Fruit fly (Drosophila melanogaster) whole organism, prepupa: ENCODE data around the gene CG3323.

Experiments
- Blimp-1 ChIP-seq: fragments of 200-800 bp; sonication (Bioruptor generic); optimal IDR thresholded peaks from 3 replicates; lab custom pipeline; 2017; ENCODE audit warnings: missing biosample characterization, missing genetic modification characterization, mild to moderate bottlenecking, moderate library complexity, missing genetic modification reagents
- CG10631 ChIP-seq: fragments of 200-800 bp; sonication (Bioruptor generic); optimal IDR thresholded peaks from 2 replicates; lab custom pipeline; 2016; ENCODE audit warnings: missing biosample characterization, missing genetic modification characterization
- CG10669 ChIP-seq: fragments of 200-800 bp; sonication (Bioruptor generic); optimal IDR thresholded peaks from 3 replicates; lab custom pipeline; 2018; ENCODE audit warnings: missing biosample characterization, mild to moderate bottlenecking, missing genetic modification characterization, moderate library complexity
- CG11294 ChIP-seq: fragments of 200-800 bp; sonication (Bioruptor generic); IDR thresholded peaks from 2 replicates; pipeline ENCODE4 v1.3.6; 2022; ENCODE audit warnings: missing biosample characterization, missing genetic modification characterization
- CG11902 ChIP-seq: fragments of 200-800 bp; sonication (Bioruptor generic); optimal IDR thresholded peaks from 3 replicates; lab custom pipeline; 2016; ENCODE audit warnings: missing biosample characterization, missing genetic modification characterization
- CG3032 ChIP-seq: fragments of 200-800 bp; optimal IDR thresholded peaks from 2 replicates; lab custom pipeline; 2019; ENCODE audit warnings: missing biosample characterization, mild to moderate bottlenecking, missing genetic modification characterization, moderate library complexity
- CG31627 ChIP-seq: fragments of 200-800 bp; sonication (Bioruptor generic); optimal IDR thresholded peaks from 3 replicates; lab custom pipeline; 2016; ENCODE audit warnings: missing biosample characterization, missing genetic modification characterization
- CG34406 ChIP-seq: fragments of 200-800 bp; sonication (Bioruptor generic); optimal IDR thresholded peaks from 3 replicates; lab custom pipeline; 2016; ENCODE audit warnings: missing biosample characterization, missing genetic modification characterization
- CG3919 ChIP-seq: fragments of 200-800 bp; sonication (Bioruptor generic); optimal IDR thresholded peaks from 3 replicates; lab custom pipeline; 2016; ENCODE audit warnings: missing biosample characterization, missing genetic modification characterization
- CG6792 ChIP-seq: fragments of 200-800 bp; sonication (Bioruptor generic); optimal IDR thresholded peaks from 3 replicates; lab custom pipeline; 2016; ENCODE audit warnings: missing biosample characterization, missing genetic modification characterization
- CG6854 ChIP-seq: fragments of 200-800 bp; sonication (Bioruptor generic); optimal IDR thresholded peaks from 2 replicates; lab custom pipeline; 2017; ENCODE audit warnings: missing biosample characterization, mild to moderate bottlenecking, missing genetic modification characterization
- CG7368 ChIP-seq: fragments of 200-800 bp; sonication (Bioruptor generic); optimal IDR thresholded peaks from 3 replicates; lab custom pipeline; 2016; ENCODE audit warnings: missing biosample characterization, missing genetic modification characterization
- CG8119 ChIP-seq: fragments of 200-800 bp; sonication (Bioruptor generic); IDR thresholded peaks from 3 replicates; pipeline ENCODE4 v1.3.6; 2022; ENCODE audit warnings: missing biosample characterization, missing genetic modification characterization
- CG8319 ChIP-seq: fragments of 200-800 bp; sonication (Bioruptor generic); optimal IDR thresholded peaks from 3 replicates; lab custom pipeline; 2016; ENCODE audit warnings: missing biosample characterization, missing genetic modification characterization
- Eip75B ChIP-seq: fragments of 200-800 bp; sonication (Bioruptor generic); optimal IDR thresholded peaks from 3 replicates; lab custom pipeline; 2016; ENCODE audit warnings: missing biosample characterization, missing genetic modification characterization
- Eip78C ChIP-seq: fragments of 200-800 bp; sonication (Bioruptor generic); peaks from one replicate; lab custom pipeline; 2016; ENCODE audit warnings: missing biosample characterization, missing genetic modification characterization
- Eip93F ChIP-seq: fragments of 200-800 bp; sonication (Bioruptor generic); optimal IDR thresholded peaks from 2 replicates; lab custom pipeline; 2016; ENCODE audit warnings: missing biosample characterization, mild to moderate bottlenecking, missing genetic modification characterization
- Ets21C ChIP-seq: fragments of 200-800 bp; sonication (Bioruptor generic); optimal IDR thresholded peaks from 3 replicates; lab custom pipeline; 2016; ENCODE audit warnings: missing biosample characterization, missing genetic modification characterization
- Gug ChIP-seq: fragments of 200-800 bp; sonication (Bioruptor generic); IDR thresholded peaks from 2 replicates; pipeline ENCODE4 v1.3.6; 2022; ENCODE audit warnings: missing biosample characterization, missing genetic modification characterization
- Hr38 ChIP-seq: sonication (Bioruptor generic); optimal IDR thresholded peaks from 2 replicates; lab custom pipeline; 2016; ENCODE audit warnings: missing biosample characterization, missing genetic modification characterization
- Hr39 ChIP-seq: fragments of 200-800 bp; sonication (Bioruptor generic); optimal IDR thresholded peaks from 2 replicates; lab custom pipeline; 2016; ENCODE audit warnings: missing biosample characterization, missing genetic modification characterization
- Hr4 ChIP-seq: fragments of 200-800 bp; sonication (Bioruptor generic); optimal IDR thresholded peaks from 3 replicates; lab custom pipeline; 2016; ENCODE audit warnings: missing biosample characterization, missing genetic modification characterization
- Lpt ChIP-seq: fragments of 200-800 bp; sonication (Bioruptor generic); optimal IDR thresholded peaks from 3 replicates; lab custom pipeline; 2016; ENCODE audit warnings: missing biosample characterization, missing genetic modification characterization
- Met ChIP-seq: fragments of 200-800 bp; sonication (Bioruptor generic); optimal IDR thresholded peaks from 3 replicates; lab custom pipeline; 2016; ENCODE audit warnings: missing biosample characterization, missing genetic modification characterization
- OdsH ChIP-seq: fragments of 200-800 bp; sonication (Bioruptor generic); optimal IDR thresholded peaks from 3 replicates; lab custom pipeline; 2016; ENCODE audit warnings: missing biosample characterization, missing genetic modification characterization
- Smox ChIP-seq: fragments of 200-800 bp; sonication (Bioruptor generic); optimal IDR thresholded peaks from 3 replicates; lab custom pipeline; 2016; ENCODE audit warnings: missing biosample characterization, missing genetic modification characterization
- Sox14 ChIP-seq: fragments of 200-800 bp; sonication (Bioruptor generic); optimal IDR thresholded peaks from 3 replicates; lab custom pipeline; 2016; ENCODE audit warnings: missing biosample characterization, missing genetic modification characterization
- Sox15 ChIP-seq: fragments of 200-800 bp; sonication (Bioruptor generic); optimal IDR thresholded peaks from 3 replicates; lab custom pipeline; 2016; ENCODE audit warnings: missing biosample characterization, missing genetic modification characterization
- acj6 ChIP-seq: fragments of 200-800 bp; sonication (Bioruptor generic); optimal IDR thresholded peaks from 3 replicates; lab custom pipeline; 2016; ENCODE audit warnings: missing biosample characterization, missing genetic modification characterization
- cyc ChIP-seq: fragments of 200-800 bp; sonication (Bioruptor generic); optimal IDR thresholded peaks from 3 replicates; lab custom pipeline; 2016; ENCODE audit warnings: missing biosample characterization, missing genetic modification characterization
- dac ChIP-seq: fragments of 200-800 bp; sonication (Bioruptor generic); optimal IDR thresholded peaks from 2 replicates; lab custom pipeline; 2017; ENCODE audit warnings: missing biosample characterization, mild to moderate bottlenecking, missing genetic modification characterization
- eg ChIP-seq: fragments of 200-800 bp; sonication (Bioruptor generic); IDR thresholded peaks from 3 replicates; pipeline ENCODE4 v1.3.6; 2022; ENCODE audit warnings: missing biosample characterization, missing genetic modification characterization
- esn ChIP-seq: fragments of 200-800 bp; sonication (Bioruptor generic); optimal IDR thresholded peaks from 2 replicates; lab custom pipeline; 2016; ENCODE audit warnings: missing biosample characterization, mild to moderate bottlenecking, missing genetic modification characterization, moderate library complexity
- fkh ChIP-seq: fragments of 200-800 bp; sonication (Bioruptor generic); optimal IDR thresholded peaks from 3 replicates; lab custom pipeline; 2017; ENCODE audit warnings: missing biosample characterization, mild to moderate bottlenecking, missing genetic modification characterization, moderate library complexity
- salr ChIP-seq, 2 experiments: fragments of 200-800 bp; sonication (Bioruptor generic); optimal IDR thresholded peaks; 3 replicates each; lab custom pipeline; 2016 to 2018; ENCODE audit warnings: missing biosample characterization in 2 of 2, missing genetic modification characterization in 2 of 2, mild to moderate bottlenecking in 1 of 2
- spab ChIP-seq: fragments of 200-800 bp; sonication (Bioruptor generic); optimal IDR thresholded peaks from 2 replicates; lab custom pipeline; 2017; ENCODE audit warnings: missing biosample characterization, mild to moderate bottlenecking, missing genetic modification characterization, missing genetic modification reagents
- ss ChIP-seq, 2 experiments: fragments of 200-800 bp; sonication (Bioruptor generic); optimal IDR thresholded peaks; 2 replicates in 1 of 2; 3 replicates in 1 of 2; lab custom pipeline; 2017 to 2018; ENCODE audit warnings: mild to moderate bottlenecking in 2 of 2, missing biosample characterization in 2 of 2, missing genetic modification characterization in 2 of 2, moderate library complexity in 1 of 2
- topi ChIP-seq: fragments of 200-800 bp; sonication (Bioruptor generic); optimal IDR thresholded peaks from 3 replicates; lab custom pipeline; 2016; ENCODE audit warnings: missing biosample characterization, missing genetic modification characterization

The CG3323 gene

DNA sequence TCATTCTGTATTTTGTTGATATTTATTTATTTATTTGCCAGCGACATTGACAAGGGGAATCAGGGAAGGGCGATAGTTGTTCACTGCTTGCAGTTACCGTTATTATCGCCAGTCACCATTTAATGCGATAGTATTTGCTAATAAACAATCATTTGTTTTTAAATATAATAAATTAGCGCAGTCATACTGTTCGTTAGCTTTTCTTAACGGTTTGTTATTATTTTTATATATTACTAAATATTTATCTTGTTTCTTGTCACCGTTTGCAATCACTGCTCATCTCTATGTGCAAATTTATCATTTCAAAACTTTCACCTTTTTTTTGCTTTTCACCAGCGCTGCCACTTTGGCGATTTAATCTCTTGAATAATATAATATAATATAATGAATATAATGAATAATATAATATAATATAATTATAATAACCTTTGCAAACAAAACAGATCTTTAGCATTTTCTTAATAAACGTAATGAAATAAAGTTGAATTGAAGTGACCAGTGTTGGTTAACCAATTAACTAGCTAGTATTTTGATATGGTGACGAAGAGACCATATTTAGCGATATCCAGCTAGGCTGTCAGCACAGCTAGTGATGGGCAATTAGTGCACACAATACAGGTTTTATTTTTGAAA lies 23.9 kb upstream of the CG3323 start, which contains the start of the genes CG3309 and XRCC1 (continued):
- TF ChIP-seq ss (GFP tag; optimal IDR thresholded peaks at IDR 0.05; lab: Kevin White, UChicago) (peak in 1 of 2 experiments; percentile 38), Sox15 (GFP tag; lab: Kevin White, UChicago) (peak; percentile 19), acj6 (peak; percentile 53), OdsH (GFP tag; lab: Kevin White, UChicago) (peak; percentile 51), Hr39 (GFP tag; lab: Kevin White, UChicago) (peak; percentile 43), Eip93F (GFP tag; lab: Kevin White, UChicago) (peak; percentile 22), Eip75B (GFP tag; lab: Kevin White, UChicago) (peak; percentile 11), fkh (GFP tag; lab: Kevin White, UChicago) (peak; percentile 60), Lpt (GFP tag; lab: Kevin White, UChicago) (peak; percentile 5), CG31627 (GFP tag; lab: Kevin White, UChicago) (peak; percentile 33), spab (GFP tag; lab: Kevin White, UChicago) (no peak), CG34406 (peak; percentile 29), Eip78C (GFP tag; lab: Kevin White, UChicago) (peak; percentile 85), CG6792 (GFP tag; lab: Kevin White, UChicago) (peak; percentile 1), Hr38 (GFP tag; lab: Kevin White, UChicago) (no peak), Ets21C (peak; percentile 21), CG8119 (0 out of 3 replicates have a peak, but pooled peaks have one; percentile 29), CG7368 (GFP tag; lab: Kevin White, UChicago) (peak; percentile 23), CG6854 (GFP tag; lab: Kevin White, UChicago) (no peak), eg (GFP tag; lab: Robert Waterston, UW) (0 out of 3 replicates have a peak, but pooled peaks have one; percentile 47), CG3919 (GFP tag; lab: Kevin White, UChicago) (peak; percentile 15), salr (GFP tag; optimal IDR thresholded peaks at IDR 0.05; lab: Kevin White, UChicago) (peak in 1 of 2 experiments; percentile 11), CG8319 (GFP tag; lab: Kevin White, UChicago) (no peak), CG3032 (peak; percentile 53), Met (GFP tag; lab: Kevin White, UChicago) (peak; percentile 46), Sox14 (GFP tag; lab: Kevin White, UChicago) (peak; percentile 1), topi (GFP tag; lab: Kevin White, UChicago) (peak; percentile 52), Gug (GFP tag; lab: Robert Waterston, UW) (peak; percentile 21; the same call in 1 of the 2 replicates), Blimp-1 (GFP tag; lab: Kevin White, UChicago) (peak; percentile 98), CG11902 (GFP tag; lab: Kevin White, UChicago) (peak; percentile 9), CG11294 (no peak), Smox (GFP tag; lab: Kevin White, UChicago) (peak; percentile 48)

DNA sequence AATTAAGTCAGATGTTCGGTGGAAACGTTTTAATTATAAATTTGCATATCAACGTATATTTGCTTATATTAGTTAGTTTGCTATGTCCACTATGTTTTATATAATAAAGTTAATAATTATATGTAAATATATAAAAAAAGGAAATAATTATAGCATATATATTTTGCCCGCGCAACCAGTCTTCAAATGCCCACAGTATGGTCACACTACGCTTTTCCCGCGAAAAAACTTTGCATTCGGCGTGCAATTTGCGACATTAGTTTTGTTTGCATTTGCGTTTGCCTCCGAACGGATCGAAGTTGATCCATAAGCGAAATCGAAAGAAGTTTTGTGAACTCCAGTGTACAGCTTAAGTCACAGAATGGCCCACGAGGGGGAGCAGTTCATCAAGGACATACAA lies 18.1 kb upstream of the CG3323 start, which contains the start of gene Mcm3:
Gene Mcm3 (plus strand): TSS at position 220 of the 400 bp plus-strand sequence.
- TF ChIP-seq Blimp-1 (GFP tag; lab: Kevin White, UChicago) (no peak), CG6854 (GFP tag; lab: Kevin White, UChicago) (no peak), topi (GFP tag; lab: Kevin White, UChicago) (no peak), Lpt (GFP tag; lab: Kevin White, UChicago) (no peak), dac (GFP tag; lab: Kevin White, UChicago) (no peak), Smox (GFP tag; lab: Kevin White, UChicago) (no peak), CG10669 (GFP tag; lab: Kevin White, UChicago) (no peak), CG11294 (no peak), Hr38 (GFP tag; lab: Kevin White, UChicago) (no peak), CG34406 (no peak), CG8119 (no peak), esn (GFP tag; lab: Kevin White, UChicago) (no peak), fkh (GFP tag; lab: Kevin White, UChicago) (no peak), Met (GFP tag; lab: Kevin White, UChicago) (no peak), Eip93F (GFP tag; lab: Kevin White, UChicago) (no peak), CG10631 (GFP tag; lab: Kevin White, UChicago) (no peak), Hr4 (GFP tag; lab: Kevin White, UChicago) (no peak), CG11902 (GFP tag; lab: Kevin White, UChicago) (no peak), cyc (GFP tag; lab: Kevin White, UChicago) (no peak)
